Worm (Caenorhabditis elegans) whole organism, L1 larva: Measurements from ENCODE around the gene twk-43.

Experiments
- C04F5.9 ChIP-seq: sonication (generic microtip); optimal IDR thresholded peaks from 2 replicates; lab custom pipeline; 2016; ENCODE audit warnings: missing genetic modification characterization, missing compliant biosample characterization
- C16A3.4 ChIP-seq: fragments of 150-350 bp; optimal IDR thresholded peaks from 2 replicates; lab custom pipeline; 2014; ENCODE audit warnings: missing biosample characterization, missing genetic modification characterization
- Y116A8C.19 ChIP-seq: sonication (generic microtip); optimal IDR thresholded peaks from 2 replicates; lab custom pipeline; 2016; ENCODE audit warnings: missing compliant biosample characterization, missing genetic modification characterization, borderline replicate concordance
- ama-1 ChIP-seq: fragments of 150-350 bp; optimal IDR thresholded peaks from 2 replicates; lab custom pipeline; 2014
- blmp-1 ChIP-seq: fragments of 150-350 bp; optimal IDR thresholded peaks from 2 replicates; lab custom pipeline; 2014; ENCODE audit warnings: missing biosample characterization, missing genetic modification characterization
- ceh-8 ChIP-seq: fragments of 200-800 bp; sonication (Bioruptor generic); optimal IDR thresholded peaks from 2 replicates; lab custom pipeline; 2018; ENCODE audit warnings: mild to moderate bottlenecking, missing genetic modification characterization, moderate library complexity, missing compliant biosample characterization
- ceh-82 ChIP-seq, 3 experiments: fragments of 150-350 bp in 1 of 3; sonication (generic microtip) in 2 of 3; optimal IDR thresholded peaks; 2 replicates each; lab custom pipeline; 2014 to 2017; ENCODE audit warnings: missing biosample characterization in 3 of 3, missing genetic modification characterization in 3 of 3
- ceh-88 ChIP-seq: fragments of 200-800 bp; sonication (Bioruptor generic); IDR thresholded peaks from 2 replicates; pipeline ENCODE4 v1.3.6; 2022; ENCODE audit warnings: missing genetic modification characterization, missing compliant biosample characterization
- ceh-90 ChIP-seq: sonication (generic microtip); optimal IDR thresholded peaks from 2 replicates; lab custom pipeline; 2016; ENCODE audit warnings: missing genetic modification characterization, missing compliant biosample characterization
- dpl-1 ChIP-seq, 3 experiments: fragments of 150-350 bp in 2 of 3; sonication (generic microtip) in 1 of 3; optimal IDR thresholded peaks; 2 replicates each; lab custom pipeline; 2014 to 2017; ENCODE audit warnings: missing biosample characterization in 3 of 3, missing genetic modification characterization in 3 of 3, missing genetic modification reagents in 3 of 3
- efl-1 ChIP-seq, 4 experiments: fragments of 150-350 bp; optimal IDR thresholded peaks in 3 of 4; peaks in 1 of 4; 1 replicate in 1 of 4; 2 replicates in 3 of 4; lab custom pipeline; 2014; ENCODE audit warnings: missing biosample characterization in 2 of 4, missing genetic modification characterization in 2 of 4, missing genetic modification reagents in 2 of 4
- efl-3 ChIP-seq: fragments of 200-800 bp; sonication (Bioruptor generic); optimal IDR thresholded peaks from 2 replicates; lab custom pipeline; 2018; ENCODE audit warnings: mild to moderate bottlenecking, missing genetic modification characterization, missing compliant biosample characterization
- elt-2 ChIP-seq: sonication (generic microtip); optimal IDR thresholded peaks from 2 replicates; lab custom pipeline; 2016; ENCODE audit warnings: missing genetic modification characterization, mild to moderate bottlenecking, inconsistent platforms, missing compliant biosample characterization, missing genetic modification reagents
- elt-3 ChIP-seq, 6 experiments: fragments of 150-350 bp in 1 of 6; sonication (generic microtip); optimal IDR thresholded peaks; 2 replicates each; lab custom pipeline; 2017 to 2018; ENCODE audit warnings: missing biosample characterization in 6 of 6, missing genetic modification characterization in 6 of 6, inconsistent platforms in 1 of 6
- ets-5 ChIP-seq: fragments of 200-800 bp; sonication (Bioruptor generic); IDR thresholded peaks from 2 replicates; pipeline ENCODE4 v1.3.6; 2022; ENCODE audit warnings: missing genetic modification characterization, missing compliant biosample characterization
- fkh-4 ChIP-seq: sonication (generic microtip); optimal IDR thresholded peaks from 2 replicates; lab custom pipeline; 2016; ENCODE audit warnings: missing compliant biosample characterization, missing genetic modification characterization, borderline replicate concordance
- fkh-8 ChIP-seq: sonication (generic microtip); optimal IDR thresholded peaks from 2 replicates; lab custom pipeline; 2016; ENCODE audit warnings: mild to moderate bottlenecking, missing genetic modification characterization, missing compliant biosample characterization
- fos-1 ChIP-seq: fragments of 150-350 bp; optimal IDR thresholded peaks from 2 replicates; lab custom pipeline; 2014; ENCODE audit warnings: missing biosample characterization, missing genetic modification characterization
- grh-1 ChIP-seq: fragments of 200-800 bp; sonication (Bioruptor generic); IDR thresholded peaks from 2 replicates; pipeline ENCODE4 v1.3.6; 2022; ENCODE audit warnings: missing genetic modification reagents, missing genetic modification characterization, missing compliant biosample characterization
- hlh-17 ChIP-seq: fragments of 200-800 bp; sonication (Bioruptor generic); optimal IDR thresholded peaks from 2 replicates; lab custom pipeline; 2018; ENCODE audit warnings: missing genetic modification characterization, mild to moderate bottlenecking, missing compliant biosample characterization, moderate library complexity, borderline replicate concordance
- hlh-4 ChIP-seq: sonication (generic microtip); optimal IDR thresholded peaks from 2 replicates; lab custom pipeline; 2016; ENCODE audit warnings: mild to moderate bottlenecking, missing genetic modification characterization, missing compliant biosample characterization
- irx-1 ChIP-seq: sonication (generic microtip); optimal IDR thresholded peaks from 2 replicates; lab custom pipeline; 2016; ENCODE audit warnings: missing genetic modification characterization, missing compliant biosample characterization
- jun-1 ChIP-seq: fragments of 150-350 bp; optimal IDR thresholded peaks from 2 replicates; lab custom pipeline; 2014; ENCODE audit warnings: missing biosample characterization, missing genetic modification reagents, missing genetic modification characterization
- lin-13 ChIP-seq: fragments of 150-350 bp; optimal IDR thresholded peaks from 2 replicates; lab custom pipeline; 2014; ENCODE audit warnings: missing biosample characterization, missing genetic modification reagents, missing genetic modification characterization
- lin-15B ChIP-seq: fragments of 150-350 bp; sonication (generic microtip); optimal IDR thresholded peaks from 3 replicates; lab custom pipeline; 2014; ENCODE audit warnings: missing biosample characterization, missing genetic modification characterization
- lin-39 ChIP-seq: fragments of 150-350 bp; optimal IDR thresholded peaks from 2 replicates; lab custom pipeline; 2014; ENCODE audit warnings: missing biosample characterization, missing genetic modification reagents, missing genetic modification characterization
- lir-3 ChIP-seq: sonication (generic microtip); optimal IDR thresholded peaks from 2 replicates; lab custom pipeline; 2016; ENCODE audit warnings: mild to moderate bottlenecking, missing genetic modification characterization, moderate library complexity, missing compliant biosample characterization; ENCODE audit not compliant: poor library complexity
- mdl-1 ChIP-seq, 2 experiments: fragments of 150-350 bp; optimal IDR thresholded peaks; 2 replicates each; lab custom pipeline; 2014 to 2017; ENCODE audit warnings: missing biosample characterization in 2 of 2, missing genetic modification characterization in 2 of 2, inconsistent platforms in 1 of 2
- mep-1 ChIP-seq: fragments of 150-350 bp; optimal IDR thresholded peaks from 2 replicates; lab custom pipeline; 2014; ENCODE audit warnings: missing biosample characterization, missing genetic modification characterization
- nhr-11 ChIP-seq: fragments of 150-350 bp; optimal IDR thresholded peaks from 2 replicates; lab custom pipeline; 2014; ENCODE audit warnings: missing biosample characterization, missing genetic modification characterization
- nhr-12 ChIP-seq: sonication (generic microtip); optimal IDR thresholded peaks from 2 replicates; lab custom pipeline; 2017; ENCODE audit warnings: missing biosample characterization, missing genetic modification characterization
- nhr-20 ChIP-seq: sonication (generic microtip); optimal IDR thresholded peaks from 2 replicates; lab custom pipeline; 2016; ENCODE audit warnings: mild to moderate bottlenecking, missing genetic modification characterization, missing compliant biosample characterization
- nhr-28 ChIP-seq: fragments of 150-350 bp; optimal IDR thresholded peaks from 2 replicates; lab custom pipeline; 2014; ENCODE audit warnings: missing biosample characterization, missing genetic modification characterization
- nhr-71 ChIP-seq: sonication (generic microtip); optimal IDR thresholded peaks from 2 replicates; lab custom pipeline; 2016; ENCODE audit warnings: mild to moderate bottlenecking, missing genetic modification characterization, moderate library complexity, missing compliant biosample characterization
- nhr-76 ChIP-seq: sonication (generic microtip); optimal IDR thresholded peaks from 2 replicates; lab custom pipeline; 2017; ENCODE audit warnings: missing biosample characterization, missing genetic modification characterization
- nhr-84 ChIP-seq: sonication (generic microtip); optimal IDR thresholded peaks from 2 replicates; lab custom pipeline; 2017; ENCODE audit warnings: missing biosample characterization, missing genetic modification characterization
- nhr-85 ChIP-seq: sonication (generic microtip); peaks from one replicate; lab custom pipeline; 2016; ENCODE audit warnings: missing genetic modification characterization, inconsistent platforms, missing compliant biosample characterization
- nhr-90 ChIP-seq: sonication (generic microtip); optimal IDR thresholded peaks from 2 replicates; lab custom pipeline; 2016; ENCODE audit warnings: mild to moderate bottlenecking, missing genetic modification characterization, missing compliant biosample characterization; ENCODE audit not compliant: poor library complexity
- pqm-1 ChIP-seq: sonication (generic microtip); optimal IDR thresholded peaks from 3 replicates; lab custom pipeline; 2017; ENCODE audit warnings: missing biosample characterization, missing genetic modification characterization
- snu-23 ChIP-seq: sonication (generic microtip); optimal IDR thresholded peaks from 2 replicates; lab custom pipeline; 2016; ENCODE audit warnings: missing genetic modification characterization, missing compliant biosample characterization
- sox-4 ChIP-seq: sonication (generic microtip); optimal IDR thresholded peaks from 2 replicates; lab custom pipeline; 2016; ENCODE audit warnings: missing genetic modification characterization, missing compliant biosample characterization
- sptf-1 ChIP-seq: fragments of 150-350 bp; optimal IDR thresholded peaks from 2 replicates; lab custom pipeline; 2014; ENCODE audit warnings: missing biosample characterization, missing genetic modification characterization
- tbx-2 ChIP-seq: sonication (generic microtip); optimal IDR thresholded peaks from 2 replicates; lab custom pipeline; 2016; ENCODE audit warnings: missing genetic modification characterization, missing compliant biosample characterization
- unc-30 ChIP-seq: sonication (generic microtip); optimal IDR thresholded peaks from 2 replicates; lab custom pipeline; 2017; ENCODE audit warnings: missing biosample characterization, missing genetic modification characterization
- unc-62 ChIP-seq: fragments of 150-350 bp; optimal IDR thresholded peaks from 2 replicates; lab custom pipeline; 2014; ENCODE audit warnings: missing biosample characterization, missing genetic modification reagents, missing genetic modification characterization
- zip-4 ChIP-seq: fragments of 200-800 bp; sonication (Bioruptor generic); optimal IDR thresholded peaks from 2 replicates; lab custom pipeline; 2018; ENCODE audit warnings: mild to moderate bottlenecking, missing genetic modification characterization, moderate library complexity, missing compliant biosample characterization
- ztf-4 ChIP-seq: fragments of 150-350 bp; optimal IDR thresholded peaks from 2 replicates; lab custom pipeline; 2014; ENCODE audit warnings: missing biosample characterization, missing genetic modification characterization

twk-43 gene

DNA sequence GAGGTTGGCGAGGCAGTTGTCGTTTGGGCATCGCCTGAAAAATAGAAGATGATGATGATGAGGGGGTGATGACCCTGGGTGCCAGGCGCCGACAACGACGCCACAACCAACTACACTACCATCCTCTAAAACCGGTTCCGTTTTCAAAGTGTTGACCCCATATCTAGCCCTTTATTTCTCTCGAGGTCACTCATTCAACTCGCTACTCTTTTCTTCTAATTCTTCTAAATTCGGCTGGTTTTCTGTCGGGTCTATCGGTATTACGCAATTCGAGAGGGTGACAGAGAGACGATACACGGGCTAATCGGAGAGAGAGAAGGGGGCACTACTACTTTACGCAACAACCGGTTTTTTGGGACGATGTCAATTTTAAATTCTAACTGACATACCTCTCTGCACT, 25.3 kb downstream of the twk-43 start (continued):
- TF ChIP-seq hlh-17 (GFP tag; lab: Kevin White, UChicago) (no peak), Y116A8C.19 (tag; lab: Kevin White, UChicago) (no peak), nhr-90 (peak; percentile 84), mdl-1 (tag; optimal IDR thresholded peaks at IDR 0.05; lab: Kevin White, UChicago) (peak in 1 of 2 experiments; percentile 68), ets-5 (GFP tag; lab: Robert Waterston, UW) (no peak), nhr-85 (tag; lab: Kevin White, UChicago) (peak; percentile 100), nhr-20 (tag; lab: Kevin White, UChicago) (peak; percentile 92), lir-3 (tag; lab: Kevin White, UChicago) (peak; percentile 26), snu-23 (peak; percentile 92), nhr-28 (no peak), C16A3.4 (tag; lab: Kevin White, UChicago) (peak; percentile 62), ceh-88 (GFP tag; lab: Robert Waterston, UW) (no peak), lin-39 (tag; lab: Kevin White, UChicago) (no peak), pqm-1 (tag; lab: Kevin White, UChicago) (no peak), ama-1 (no peak), hlh-4 (no peak), grh-1 (GFP tag; lab: Robert Waterston, UW) (peak; percentile 100), C04F5.9 (tag; lab: Kevin White, UChicago) (peak; percentile 2), zip-4 (GFP tag; lab: Kevin White, UChicago) (peak; percentile 44), elt-2 (tag; lab: Kevin White, UChicago) (no peak), irx-1 (tag; lab: Kevin White, UChicago) (peak; percentile 62), mep-1 (tag; lab: Kevin White, UChicago) (peak; percentile 81), jun-1 (tag; lab: Kevin White, UChicago) (peak; percentile 31), efl-3 (GFP tag; lab: Kevin White, UChicago) (peak; percentile 13), dpl-1 (GFP tag; optimal IDR thresholded peaks at IDR 0.05; lab: Kevin White, UChicago) (peak in 2 of 3 experiments; percentile 23 to 63), sox-4 (tag; lab: Kevin White, UChicago) (no peak), fos-1 (tag; lab: Kevin White, UChicago) (peak; percentile 66), blmp-1 (peak; percentile 95), efl-1 (optimal IDR thresholded peaks at IDR 0.05; lab: Kevin White, UChicago) (peak; percentile 14 to 44), efl-1 (GFP tag; optimal IDR thresholded peaks at IDR 0.05 in 1 of 2; lab: Kevin White, UChicago) (peak in 1 of 2 experiments; percentile 94), ceh-82 (tag; optimal IDR thresholded peaks at IDR 0.05; lab: Kevin White, UChicago) (peak in 2 of 3 experiments; percentile 24 to 26), ztf-4 (peak; percentile 57), nhr-76 (tag; lab: Kevin White, UChicago) (no peak), elt-3 (tag; optimal IDR thresholded peaks at IDR 0.05; lab: Kevin White, UChicago) (peak in 5 of 6 experiments; percentile 59 to 96 (median 93)), unc-30 (tag; lab: Kevin White, UChicago) (no peak), nhr-84 (tag; lab: Kevin White, UChicago) (no peak), fkh-4 (no peak), lin-13 (GFP tag; lab: Kevin White, UChicago) (peak; percentile 54), nhr-12 (tag; lab: Kevin White, UChicago) (no peak), fkh-8 (tag; lab: Kevin White, UChicago) (no peak), ceh-8 (GFP tag; lab: Kevin White, UChicago) (no peak), tbx-2 (tag; lab: Kevin White, UChicago) (peak; percentile 55), nhr-71 (tag; lab: Kevin White, UChicago) (peak; percentile 86), lin-15B (tag; lab: Kevin White, UChicago) (no peak), unc-62 (GFP tag; lab: Kevin White, UChicago) (no peak), sptf-1 (tag; lab: Kevin White, UChicago) (no peak), nhr-11 (tag; lab: Kevin White, UChicago) (no peak), ceh-90 (no peak)
